Worm (Caenorhabditis elegans) whole organism, L4/young adult: ENCODE results near the gene snt-6.

Experiments used
- W03F9.2 ChIP-seq: fragments of 150-350 bp; optimal IDR thresholded peaks from 2 replicates; lab custom pipeline; 2014; ENCODE audit warnings: missing biosample characterization, missing genetic modification characterization
- him-1 ChIP-seq: sonication (generic microtip); optimal IDR thresholded peaks from 2 replicates; lab custom pipeline; 2016; ENCODE audit warnings: missing genotype, missing genetic modification reagents, missing genetic modification characterization, missing compliant biosample characterization

DNA sequence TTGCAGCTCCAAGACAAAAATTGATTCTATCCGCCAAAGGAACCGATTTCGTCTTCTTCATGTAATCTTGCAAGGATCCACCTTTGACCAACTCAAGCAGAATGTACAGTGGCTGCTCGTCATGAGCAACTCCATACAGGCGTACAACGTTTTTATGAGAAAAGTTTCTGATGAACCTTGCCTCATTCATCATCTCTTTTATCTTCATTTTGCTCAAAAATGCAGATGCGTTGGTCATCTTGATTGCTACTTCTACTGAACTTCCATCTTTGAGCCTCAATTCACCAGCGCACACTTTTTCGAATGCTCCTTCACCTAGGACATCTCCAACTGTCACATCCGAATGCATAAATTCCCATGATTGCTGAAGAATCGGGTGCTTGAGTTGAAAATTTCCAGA, 46.9 kb upstream of the snt-6 start:
- TF ChIP-seq him-1 (tag; lab: Kevin White, UChicago) (no peak), W03F9.2 (tag; lab: Kevin White, UChicago) (no peak)
